Worm (Caenorhabditis elegans): ENCODE measurements around the gene F23H11.2.

DNA sequence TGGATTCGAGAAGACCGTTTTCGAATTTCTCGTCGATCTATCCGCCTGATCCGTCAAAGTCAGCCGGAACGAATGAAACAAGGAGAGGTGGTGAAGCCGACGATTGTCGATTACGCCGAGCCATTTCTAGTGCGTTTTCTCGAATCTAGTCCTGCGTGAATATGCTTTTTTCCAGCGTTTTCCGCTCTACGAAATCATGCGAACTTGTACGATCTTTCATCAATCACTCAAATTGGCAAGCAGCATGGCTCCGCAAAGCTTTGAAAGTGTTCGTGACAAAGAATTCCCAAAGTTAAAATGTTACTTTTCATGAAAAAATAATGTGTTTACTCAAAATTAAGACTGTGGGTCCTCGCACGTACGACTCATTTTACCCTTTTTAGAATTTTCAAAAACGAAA lies 1.4 kb downstream of the F23H11.2 start:
- no peak for TF ChIP-seq flt-1 (GFP tag; IDR thresholded peaks at IDR 0.05)
- no peak for TF ChIP-seq med-1 (GFP tag; optimal IDR thresholded peaks at IDR 0.05; ENCODE audit: insufficient read depth)

Measured in whole organism, midembryonic.